Fruit fly (Drosophila melanogaster): Measurements from ENCODE around the gene CG5653.
A peak's percentile ranks its signal among the peaks of the same experiment; 100 is the strongest.

Gene CG5653

DNA sequence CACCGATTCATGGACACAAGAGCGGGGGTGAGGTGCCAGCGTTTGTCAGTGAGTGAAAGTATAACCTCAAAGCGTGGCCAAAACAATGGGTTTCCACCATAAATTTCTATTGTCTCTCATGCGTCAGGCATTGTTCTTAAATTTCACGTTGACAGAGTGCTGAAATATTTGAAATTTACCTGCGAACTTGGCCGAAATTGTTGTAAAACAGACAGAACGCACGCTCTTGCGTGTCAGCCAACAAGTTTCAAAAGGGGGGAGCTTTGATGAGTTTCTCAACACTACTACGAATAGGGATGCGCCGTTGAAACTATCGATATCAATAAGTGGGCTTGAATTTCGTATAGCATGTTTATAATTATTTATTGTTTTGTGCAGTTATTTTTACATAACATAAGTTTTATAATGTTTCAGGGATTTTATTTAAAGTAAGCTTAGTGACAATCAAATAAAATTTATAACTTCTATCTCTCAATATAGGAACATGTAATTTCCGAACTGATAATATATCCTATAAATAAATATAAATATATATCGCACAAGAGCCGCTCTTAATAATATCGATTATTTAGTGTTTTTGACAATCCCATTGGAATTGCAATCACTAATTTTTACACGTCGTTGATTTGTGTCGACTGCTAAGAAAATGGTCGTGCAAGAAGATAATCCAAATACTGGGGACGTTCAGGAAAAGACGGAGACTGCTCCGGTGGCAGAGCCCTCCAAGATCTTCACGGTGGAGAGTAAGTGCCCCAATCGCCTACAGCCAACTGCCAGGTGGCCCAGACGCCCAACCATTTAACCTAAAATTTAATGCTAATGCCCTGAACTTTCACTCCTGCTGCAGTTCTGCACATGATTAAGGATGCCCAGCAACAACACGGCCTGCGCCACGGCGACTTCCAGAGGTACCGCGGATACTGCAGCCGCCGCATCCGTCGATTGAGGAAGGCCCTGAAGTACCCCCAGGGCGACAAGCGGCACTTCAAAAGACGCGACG, 8.6 kb upstream of the CG5653 start, which contains the start of the genes pix and Srp68 (continued):
- TF ChIP-seq NC2β (GFP tag; optimal IDR thresholded peaks at IDR 0.05) (peak; percentile 31), CG14014 (GFP tag; IDR thresholded peaks at IDR 0.05) (no peak; the same call in 1 of the 2 replicates), stwl (tag; optimal IDR thresholded peaks at IDR 0.05) (peak; percentile 54), zf30C (GFP tag; optimal IDR thresholded peaks at IDR 0.05) (no peak), slou (GFP tag; optimal IDR thresholded peaks at IDR 0.05) (peak; percentile 57), CG8944 (GFP tag; optimal IDR thresholded peaks at IDR 0.05) (no peak), gsb (GFP tag; IDR thresholded peaks at IDR 0.05) (no peak), CG33213 (GFP tag; optimal IDR thresholded peaks at IDR 0.05) (peak; percentile 9), CG15514 (GFP tag; optimal IDR thresholded peaks at IDR 0.05) (peak; percentile 32), CG2116 (GFP tag; optimal IDR thresholded peaks at IDR 0.05) (peak; percentile 92), Dref (GFP tag; IDR thresholded peaks at IDR 0.05) (peak; percentile 61), CG2875 (GFP tag; optimal IDR thresholded peaks at IDR 0.05) (no peak), CG5245 (GFP tag; optimal IDR thresholded peaks at IDR 0.05) (peak; percentile 18), ind (GFP tag; optimal IDR thresholded peaks at IDR 0.05) (peak; percentile 67), dimm (GFP tag; IDR thresholded peaks at IDR 0.05) (no peak), CG2129 (GFP tag; IDR thresholded peaks at IDR 0.05; ENCODE audit: partially characterized antibody) (0 out of 2 replicates have a peak, but pooled peaks have one; percentile 68), Hey (tag; optimal IDR thresholded peaks at IDR 0.05) (no peak), gfzf (GFP tag; optimal IDR thresholded peaks at IDR 0.05) (no peak), cwo (GFP tag; optimal IDR thresholded peaks at IDR 0.05) (no peak), row (GFP tag; IDR thresholded peaks at IDR 0.05) (peak; percentile 94), CG42726 (GFP tag; IDR thresholded peaks at IDR 0.05; ENCODE audit: partially characterized antibody) (no peak), crc (GFP tag; optimal IDR thresholded peaks at IDR 0.05) (peak; percentile 20), Hand (GFP tag; optimal IDR thresholded peaks at IDR 0.05) (no peak), lbe (GFP tag; optimal IDR thresholded peaks at IDR 0.05) (peak; percentile 51), peb (GFP tag; IDR thresholded peaks at IDR 0.05) (no peak), CG1832 (GFP tag; optimal IDR thresholded peaks at IDR 0.05) (no peak), CG15696 (tag; optimal IDR thresholded peaks at IDR 0.05) (peak; percentile 66), bcd (GFP tag; optimal IDR thresholded peaks at IDR 0.05) (peak; percentile 51), Atf3 (GFP tag; optimal IDR thresholded peaks at IDR 0.05) (no peak), CG1603 (tag; optimal IDR thresholded peaks at IDR 0.05) (no peak), CG18599 (GFP tag; optimal IDR thresholded peaks at IDR 0.05) (no peak), BEAF-32 (GFP tag; optimal IDR thresholded peaks at IDR 0.05) (peak; percentile 97), CG16813 (GFP tag; IDR thresholded peaks at IDR 0.05; ENCODE audit: partially characterized antibody) (peak; percentile 88), wdn (GFP tag; IDR thresholded peaks at IDR 0.05) (no peak), Sry-δ (GFP tag; optimal IDR thresholded peaks at IDR 0.05) (peak; percentile 84), Max (GFP tag; optimal IDR thresholded peaks at IDR 0.05) (peak; percentile 70), CG10543 (GFP tag; optimal IDR thresholded peaks at IDR 0.05) (peak; percentile 81), jigr1 (GFP tag; IDR thresholded peaks at IDR 0.05) (no peak), pum (GFP tag; optimal IDR thresholded peaks at IDR 0.05) (peak; percentile 9), Stat92E (GFP tag; optimal IDR thresholded peaks at IDR 0.05) (peak in 1 of 3 experiments; percentile 76), CG10431 (GFP tag; optimal IDR thresholded peaks at IDR 0.05) (peak; percentile 43), sisA (GFP tag; IDR thresholded peaks at IDR 0.05) (peak; percentile 26; the same call in 1 of the 2 replicates), CG11723 (GFP tag; optimal IDR thresholded peaks at IDR 0.05) (no peak), CG18262 (tag; optimal IDR thresholded peaks at IDR 0.05) (peak; percentile 79), Aef1 (GFP tag; IDR thresholded peaks at IDR 0.05) (no peak; the same call in 2 of the 3 replicates), NC2α (GFP tag; optimal IDR thresholded peaks at IDR 0.05) (no peak), CG32532 (GFP tag; IDR thresholded peaks at IDR 0.05) (0 out of 2 replicates have a peak, but pooled peaks have one; percentile 29)
